Fruit fly (Drosophila melanogaster): ENCODE measurements around the gene HP4.
A peak's percentile ranks its signal among the peaks of the same experiment; 100 is the strongest.

The HP4 gene

DNA sequence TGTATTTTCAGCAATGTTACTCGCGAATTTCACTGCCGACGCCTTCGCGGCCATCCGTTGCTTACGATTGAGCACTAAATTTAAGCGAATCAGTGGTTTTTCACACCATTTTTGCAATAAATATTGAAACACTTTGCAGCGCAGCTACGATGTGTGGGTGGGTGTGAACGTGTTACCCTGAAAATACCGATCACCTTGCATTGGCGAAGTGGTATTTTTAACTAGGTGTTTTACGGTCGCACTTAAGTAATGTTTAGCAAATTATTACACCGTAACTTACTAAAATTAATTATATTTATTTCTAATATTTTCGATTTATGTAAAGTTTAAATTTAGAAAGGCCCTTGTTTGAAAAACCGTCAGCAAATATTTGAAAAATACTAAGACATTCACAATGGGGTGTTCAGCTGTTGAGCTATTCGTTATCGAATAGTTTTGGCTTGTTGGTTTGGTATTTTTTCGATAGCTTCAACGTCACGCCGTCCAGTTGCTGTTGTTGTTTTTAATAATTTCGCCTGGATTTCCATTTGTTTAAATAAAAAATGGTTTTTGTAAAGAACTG lies 39.9 kb downstream of the HP4 start, which contains the start of the genes syd and Srp9 (continued):
- TF ChIP-seq tx (GFP tag; optimal IDR thresholded peaks at IDR 0.05), result no peak
- TF ChIP-seq fd96Cb (tag; optimal IDR thresholded peaks at IDR 0.05), result no peak
- TF ChIP-seq CG6254 (GFP tag; optimal IDR thresholded peaks at IDR 0.05), result peak; percentile 33
- TF ChIP-seq ems (GFP tag; optimal IDR thresholded peaks at IDR 0.05), result no peak
- peak; percentile 59 for TF ChIP-seq CG10267 (tag; optimal IDR thresholded peaks at IDR 0.05)
- TF ChIP-seq Hsf (GFP tag; optimal IDR thresholded peaks at IDR 0.05), result no peak
- no peak for TF ChIP-seq CG11696 (GFP tag; IDR thresholded peaks at IDR 0.05)
- no peak for TF ChIP-seq so (GFP tag; IDR thresholded peaks at IDR 0.05)
- TF ChIP-seq wor (GFP tag; IDR thresholded peaks at IDR 0.05), result no peak
- TF ChIP-seq MTF-1 (GFP tag; optimal IDR thresholded peaks at IDR 0.05; ENCODE audit: borderline replicate concordance), result no peak
- no peak for TF ChIP-seq fru (optimal IDR thresholded peaks at IDR 0.05)
- TF ChIP-seq Hr78 (GFP tag; optimal IDR thresholded peaks at IDR 0.05), result no peak
- TF ChIP-seq MBD-R2 (GFP tag; IDR thresholded peaks at IDR 0.05), result no peak; the same call in 1 of the 2 replicates
- TF ChIP-seq tin (GFP tag; optimal IDR thresholded peaks at IDR 0.05), result no peak
- no peak for TF ChIP-seq lola (GFP tag; optimal IDR thresholded peaks at IDR 0.05)
- peak; percentile 57 for TF ChIP-seq cg (GFP tag; optimal IDR thresholded peaks at IDR 0.05)
- TF ChIP-seq Dfd (GFP tag; optimal IDR thresholded peaks at IDR 0.05), result no peak
- no peak for TF ChIP-seq pum (GFP tag; optimal IDR thresholded peaks at IDR 0.05)
- TF ChIP-seq Lpt (GFP tag; optimal IDR thresholded peaks at IDR 0.05), result no peak
- TF ChIP-seq ab (GFP tag; optimal IDR thresholded peaks at IDR 0.05), result no peak
- TF ChIP-seq CG10431 (GFP tag; optimal IDR thresholded peaks at IDR 0.05), result no peak
- no peak for TF ChIP-seq NFAT (GFP tag; IDR thresholded peaks at IDR 0.05)
- TF ChIP-seq CG15696 (tag; optimal IDR thresholded peaks at IDR 0.05), result no peak
- TF ChIP-seq CG17612 (GFP tag; IDR thresholded peaks at IDR 0.05), result no peak
- no peak for TF ChIP-seq otp (GFP tag; IDR thresholded peaks at IDR 0.05)
- no peak for TF ChIP-seq Mad (GFP tag; optimal IDR thresholded peaks at IDR 0.05)
- no peak; the same call in 1 of the 2 replicates for TF ChIP-seq amos (GFP tag; IDR thresholded peaks at IDR 0.05; ENCODE audit: partially characterized antibody)
- no peak for TF ChIP-seq Drgx (GFP tag; IDR thresholded peaks at IDR 0.05)
- TF ChIP-seq CG18619 (GFP tag; optimal IDR thresholded peaks at IDR 0.05), result no peak
- TF ChIP-seq CG10979 (tag; optimal IDR thresholded peaks at IDR 0.05), result no peak
- no peak for TF ChIP-seq sima (GFP tag; optimal IDR thresholded peaks at IDR 0.05)
- TF ChIP-seq CG8388 (GFP tag; optimal IDR thresholded peaks at IDR 0.05), result no peak
- TF ChIP-seq Lim3 (GFP tag; IDR thresholded peaks at IDR 0.05), result no peak
- TF ChIP-seq ham (GFP tag; IDR thresholded peaks at IDR 0.05), result no peak
- no peak for TF ChIP-seq HLHmδ (GFP tag; optimal IDR thresholded peaks at IDR 0.05)
- no peak for TF ChIP-seq schlank (tag; optimal IDR thresholded peaks at IDR 0.05)
- TF ChIP-seq ato (GFP tag; IDR thresholded peaks at IDR 0.05; ENCODE audit: partially characterized antibody), result no peak
- TF ChIP-seq Mes4 (GFP tag; optimal IDR thresholded peaks at IDR 0.05), result no peak
- TF ChIP-seq CG8765 (GFP tag; IDR thresholded peaks at IDR 0.05), result no peak
- TF ChIP-seq CG6854 (GFP tag; optimal IDR thresholded peaks at IDR 0.05), result no peak
- no peak for TF ChIP-seq ase (GFP tag; IDR thresholded peaks at IDR 0.05)
- no peak for TF ChIP-seq zfh1 (GFP tag; IDR thresholded peaks at IDR 0.05)
- no peak for TF ChIP-seq Mrtf (GFP tag; IDR thresholded peaks at IDR 0.05)
- no peak for TF ChIP-seq grn (GFP tag; optimal IDR thresholded peaks at IDR 0.05)
- TF ChIP-seq Nf-YC (tag; optimal IDR thresholded peaks at IDR 0.05), result peak; percentile 38
- no peak for TF ChIP-seq CG11398 (GFP tag; optimal IDR thresholded peaks at IDR 0.05)
- TF ChIP-seq CG7963 (GFP tag; IDR thresholded peaks at IDR 0.05; ENCODE audit: partially characterized antibody), result no peak
- TF ChIP-seq psq (GFP tag; optimal IDR thresholded peaks at IDR 0.05), result peak; percentile 17
- TF ChIP-seq CG1832 (GFP tag; optimal IDR thresholded peaks at IDR 0.05), result no peak
- peak; percentile 58 for TF ChIP-seq BEAF-32 (GFP tag; optimal IDR thresholded peaks at IDR 0.05)
- TF ChIP-seq Chrac-16 (GFP tag; optimal IDR thresholded peaks at IDR 0.05), result no peak

Data from whole organism, embryonic.